Worm (Caenorhabditis elegans): ENCODE data around the gene B0252.11.

ce11 chrII:6926488-6926887 is 8.9 kb upstream of the B0252.11 start:
- no peak for TF ChIP-seq unc-62 (GFP tag; optimal IDR thresholded peaks at IDR 0.05)
- TF ChIP-seq lin-39 (tag; optimal IDR thresholded peaks at IDR 0.05), result no peak
- no peak for TF ChIP-seq ceh-8 (GFP tag; optimal IDR thresholded peaks at IDR 0.05)
- TF ChIP-seq zip-4 (GFP tag; optimal IDR thresholded peaks at IDR 0.05), result no peak
- TF ChIP-seq snpc-4 (tag; optimal IDR thresholded peaks at IDR 0.05), result no peak
- TF ChIP-seq Y116A8C.19 (tag; optimal IDR thresholded peaks at IDR 0.05; ENCODE audit: borderline replicate concordance), result no peak
- TF ChIP-seq jun-1 (tag; optimal IDR thresholded peaks at IDR 0.05), result peak; percentile 67
- no peak for TF ChIP-seq lin-15B (tag; optimal IDR thresholded peaks at IDR 0.05)

All from whole organism, L1 larva.